Worm (Caenorhabditis elegans): Measurements from ENCODE around the gene prx-5.

ce11 chrII:8730281-8730680, 25.7 kb downstream of the prx-5 start:
- TF ChIP-seq him-1 (tag; optimal IDR thresholded peaks at IDR 0.05), result no peak
- no peak for TF ChIP-seq W03F9.2 (tag; optimal IDR thresholded peaks at IDR 0.05)
- TF ChIP-seq dao-5 (tag; optimal IDR thresholded peaks at IDR 0.05), result no peak
